Worm (Caenorhabditis elegans): ENCODE results near the gene gln-1.

Gene gln-1

DNA sequence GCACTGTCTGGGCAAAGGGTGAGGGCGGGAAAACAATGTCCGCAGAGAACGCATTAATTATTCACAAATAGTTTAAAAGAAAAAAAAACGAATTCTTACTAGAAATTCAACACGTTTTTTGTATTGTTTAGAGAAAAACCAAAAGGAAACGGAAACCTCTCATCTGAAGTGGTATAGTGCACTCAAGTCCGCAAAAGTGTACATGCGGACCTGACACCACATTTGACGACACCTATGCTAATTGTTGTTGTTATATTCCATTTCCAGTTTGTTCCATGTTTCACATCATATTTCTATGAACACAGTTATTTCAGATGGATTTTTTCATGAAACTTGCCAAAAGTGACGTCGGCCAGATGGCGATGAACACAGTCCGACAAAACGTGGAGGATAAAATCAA lies 5.3 kb upstream of the gln-1 start, which contains the start of gene C45B2.6 (continued):
- TF ChIP-seq nhr-71 (tag; optimal IDR thresholded peaks at IDR 0.05), result peak; percentile 28
- TF ChIP-seq irx-1 (tag; optimal IDR thresholded peaks at IDR 0.05), result peak; percentile 37
- peak; percentile 46 for TF ChIP-seq lin-14 (GFP tag; optimal IDR thresholded peaks at IDR 0.05)
- TF ChIP-seq lsy-2 (tag; optimal IDR thresholded peaks at IDR 0.05), result peak in 1 of 2 experiments; percentile 35

DNA sequence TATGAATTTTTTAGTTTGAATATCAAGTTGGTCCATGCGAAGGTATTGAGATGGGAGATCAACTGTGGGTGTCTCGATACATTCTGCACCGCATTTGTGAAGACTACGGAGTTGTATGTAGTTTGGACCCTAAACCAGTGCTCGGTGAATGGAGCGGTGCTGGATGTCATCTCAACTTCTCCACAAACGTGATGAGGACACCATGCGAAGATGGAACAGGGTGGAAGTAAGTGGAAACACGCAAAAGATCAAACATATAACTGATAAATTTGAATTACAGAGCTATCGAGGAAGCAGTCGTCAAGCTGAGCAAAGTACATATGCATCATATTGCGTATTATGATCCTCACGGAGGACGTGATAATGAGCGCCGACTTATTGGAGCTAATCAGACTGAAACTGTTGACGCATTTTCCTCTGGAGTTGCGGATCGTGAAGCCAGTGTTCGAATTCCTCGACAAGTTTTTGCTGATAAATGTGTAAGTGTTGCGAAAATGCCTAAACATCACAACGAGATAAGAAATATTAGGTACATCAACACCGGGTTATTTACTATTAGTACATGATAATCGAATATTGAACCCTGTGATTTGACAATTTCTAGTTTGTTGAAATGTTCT lies 1.2 kb downstream of the gln-1 start:
- TF ChIP-seq nhr-20 (tag; optimal IDR thresholded peaks at IDR 0.05) (peak; percentile 4), nhr-90 (tag; optimal IDR thresholded peaks at IDR 0.05; ENCODE audit: poor library complexity) (peak; percentile 12), elt-2 (tag; optimal IDR thresholded peaks at IDR 0.05) (peak; percentile 95), nhr-84 (tag; optimal IDR thresholded peaks at IDR 0.05) (no peak)

DNA sequence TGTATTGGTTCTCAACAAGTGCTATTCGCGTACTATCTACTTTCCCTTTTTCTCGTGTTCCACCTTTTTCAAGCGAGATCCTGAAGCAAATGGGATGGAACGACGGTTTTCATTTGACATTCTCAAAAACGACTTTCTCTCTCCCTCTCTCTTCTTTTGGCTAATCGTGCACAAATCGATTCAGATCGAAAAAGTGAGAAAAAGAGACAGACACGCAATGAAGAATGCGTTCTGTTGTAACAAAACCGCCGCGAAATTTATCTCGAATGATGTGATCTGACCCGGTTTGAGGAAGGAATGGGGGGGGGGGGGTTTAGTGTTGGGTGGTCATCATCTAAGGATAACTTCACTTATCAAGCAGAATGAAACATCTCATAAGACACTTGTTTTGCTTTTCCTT lies 6.3 kb downstream of the gln-1 start:
- peak; percentile 86 for TF ChIP-seq blmp-1 (tag; optimal IDR thresholded peaks at IDR 0.05)
- TF ChIP-seq irx-1 (tag; optimal IDR thresholded peaks at IDR 0.05), result no peak

DNA sequence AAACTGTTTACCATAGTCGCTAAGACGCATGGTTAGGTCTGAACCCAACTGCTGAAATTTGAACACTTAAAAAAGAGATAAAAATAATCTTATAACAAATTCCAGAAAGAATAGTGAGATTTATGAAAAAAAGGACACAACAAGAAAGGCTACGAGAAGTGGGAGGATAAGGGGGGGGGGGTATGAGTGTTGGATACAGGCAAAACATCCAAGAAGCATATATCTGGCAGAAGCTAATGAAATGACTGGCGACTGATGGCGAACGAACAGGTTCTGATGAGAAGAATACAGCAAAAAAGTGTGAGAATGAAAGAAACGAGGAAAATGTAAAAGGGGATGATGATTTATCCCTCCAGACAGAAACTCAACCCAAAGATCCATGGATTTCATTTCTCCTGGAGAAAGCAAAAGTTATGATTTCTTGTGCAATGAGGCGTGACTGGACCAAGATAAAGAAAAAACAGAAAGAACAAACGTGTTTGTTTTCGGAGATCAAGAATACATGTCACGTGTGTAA lies 7.9 kb downstream of the gln-1 start, which contains the start of gene ptr-4:
Gene ptr-4, minus strand, starts transcription at position 51 of the 517 bp plus-strand sequence.
- TF ChIP-seq lin-14 (GFP tag; optimal IDR thresholded peaks at IDR 0.05) (no peak), efl-3 (GFP tag; optimal IDR thresholded peaks at IDR 0.05) (no peak), alr-1 (tag; optimal IDR thresholded peaks at IDR 0.05; ENCODE audit: borderline replicate concordance) (no peak), mep-1 (tag; optimal IDR thresholded peaks at IDR 0.05) (no peak), ceh-90 (tag; optimal IDR thresholded peaks at IDR 0.05) (no peak), nhr-47 (tag; optimal IDR thresholded peaks at IDR 0.05) (no peak), nhr-12 (tag; optimal IDR thresholded peaks at IDR 0.05) (no peak), nhr-11 (tag; optimal IDR thresholded peaks at IDR 0.05) (no peak), nhr-71 (tag; optimal IDR thresholded peaks at IDR 0.05) (no peak), lsy-2 (tag; optimal IDR thresholded peaks at IDR 0.05) (no peak), unc-130 (tag; optimal IDR thresholded peaks at IDR 0.05) (no peak), dsc-1 (tag; optimal IDR thresholded peaks at IDR 0.05) (no peak), elt-3 (tag; optimal IDR thresholded peaks at IDR 0.05) (no peak), irx-1 (tag; optimal IDR thresholded peaks at IDR 0.05) (no peak), tlp-1 (tag; optimal IDR thresholded peaks at IDR 0.05) (no peak), swsn-7 (tag; optimal IDR thresholded peaks at IDR 0.05) (no peak), F16B12.6 (tag; optimal IDR thresholded peaks at IDR 0.05) (no peak), lin-39 (tag; optimal IDR thresholded peaks at IDR 0.05) (no peak)

ce11 chrX:6066618-6067017 lies 8.6 kb downstream of the gln-1 start:
- TF ChIP-seq blmp-1 (tag; optimal IDR thresholded peaks at IDR 0.05), result peak; percentile 63
- no peak for TF ChIP-seq ets-5 (GFP tag; IDR thresholded peaks at IDR 0.05)
- no peak for TF ChIP-seq skn-1 (tag; optimal IDR thresholded peaks at IDR 0.05)
- no peak for TF ChIP-seq ces-1 (GFP tag; optimal IDR thresholded peaks at IDR 0.05)

DNA sequence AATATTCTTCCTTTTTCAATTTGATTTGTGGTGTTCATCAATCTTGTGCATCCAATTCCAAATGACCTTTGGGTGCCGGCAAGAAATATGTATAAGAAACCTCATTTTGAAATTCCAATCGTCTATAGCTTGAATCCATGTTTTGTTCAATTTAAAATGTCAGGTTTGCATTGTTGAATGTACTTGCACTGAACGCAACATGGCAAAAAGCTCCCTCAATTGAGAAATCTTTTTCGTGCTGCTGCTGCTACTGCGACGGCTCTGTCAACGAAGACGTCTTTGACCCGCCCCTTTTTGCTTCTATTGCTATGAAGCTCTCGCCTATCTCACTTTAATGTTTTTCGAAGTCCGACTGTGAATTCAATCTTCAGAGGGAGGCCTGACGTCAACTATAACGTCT lies 17.2 kb downstream of the gln-1 start, which contains the start of gene lgc-58:
Gene lgc-58, plus strand, starts transcription at position 301 of the 400 bp plus-strand sequence.
- no peak for TF ChIP-seq nhr-20 (tag; optimal IDR thresholded peaks at IDR 0.05)
- no peak for TF ChIP-seq isw-1 (GFP tag; IDR thresholded peaks at IDR 0.05)
- no peak for TF ChIP-seq Y116A8C.19 (tag; optimal IDR thresholded peaks at IDR 0.05; ENCODE audit: borderline replicate concordance)
- TF ChIP-seq blmp-1 (tag; optimal IDR thresholded peaks at IDR 0.05), result no peak
- no peak for TF ChIP-seq nhr-84 (tag; optimal IDR thresholded peaks at IDR 0.05)
- TF ChIP-seq jun-1 (tag; optimal IDR thresholded peaks at IDR 0.05), result no peak
- TF ChIP-seq aly-2 (tag; optimal IDR thresholded peaks at IDR 0.05), result no peak
- no peak for TF ChIP-seq ceh-88 (GFP tag; IDR thresholded peaks at IDR 0.05)
- TF ChIP-seq C34B4.2 (tag; optimal IDR thresholded peaks at IDR 0.05), result no peak
- TF ChIP-seq tbx-2 (tag; optimal IDR thresholded peaks at IDR 0.05), result no peak
- TF ChIP-seq ceh-82 (tag; optimal IDR thresholded peaks at IDR 0.05), result no peak
- no peak for TF ChIP-seq nhr-85 (tag)
- no peak for TF ChIP-seq nhr-12 (tag; optimal IDR thresholded peaks at IDR 0.05)
- TF ChIP-seq unc-86 (tag; optimal IDR thresholded peaks at IDR 0.05), result no peak
- TF ChIP-seq grh-1 (GFP tag; IDR thresholded peaks at IDR 0.05), result no peak
- no peak for TF ChIP-seq unc-130 (tag; optimal IDR thresholded peaks at IDR 0.05)
- TF ChIP-seq ztf-11 (tag; optimal IDR thresholded peaks at IDR 0.05), result no peak
- TF ChIP-seq nhr-47 (tag; optimal IDR thresholded peaks at IDR 0.05), result no peak
- TF ChIP-seq nhr-90 (tag; optimal IDR thresholded peaks at IDR 0.05; ENCODE audit: poor library complexity), result no peak
